Fruit fly (Drosophila melanogaster) whole organism, pupa: Measurements from ENCODE around the gene Dbp73D.

Experiments
- CG15710 ChIP-seq: fragments of 200-800 bp; sonication (Bioruptor generic); optimal IDR thresholded peaks from 2 replicates; lab custom pipeline; 2018; ENCODE audit warnings: missing biosample characterization, mild to moderate bottlenecking, missing genetic modification characterization, moderate library complexity
- CG4496 ChIP-seq: fragments of 200-800 bp; sonication (Bioruptor generic); IDR thresholded peaks from 3 replicates; pipeline ENCODE4 v1.3.6; 2022; ENCODE audit warnings: missing biosample characterization, missing genetic modification characterization
- CG9948 ChIP-seq: fragments of 200-800 bp; sonication (Bioruptor generic); optimal IDR thresholded peaks from 2 replicates; lab custom pipeline; 2018; ENCODE audit warnings: missing biosample characterization, mild to moderate bottlenecking, missing genetic modification characterization, moderate library complexity
- Pif1B ChIP-seq: fragments of 200-800 bp; sonication (Bioruptor generic); optimal IDR thresholded peaks from 3 replicates; lab custom pipeline; 2016; ENCODE audit warnings: missing biosample characterization, missing genetic modification characterization
- Snoo ChIP-seq: fragments of 200-800 bp; sonication (Bioruptor generic); optimal IDR thresholded peaks from 3 replicates; lab custom pipeline; 2017; ENCODE audit warnings: missing biosample characterization, mild to moderate bottlenecking, missing genetic modification characterization, inconsistent platforms
- fd96Ca ChIP-seq: fragments of 200-800 bp; sonication (Bioruptor generic); IDR thresholded peaks from 3 replicates; pipeline ENCODE4 v1.3.6; 2022; ENCODE audit warnings: missing biosample characterization, missing genetic modification characterization
- rn ChIP-seq: fragments of 200-800 bp; sonication (Bioruptor generic); IDR thresholded peaks from 2 replicates; pipeline ENCODE4 v1.3.6; 2022; ENCODE audit warnings: missing biosample characterization, missing genetic modification characterization

dm6 chr3L:16695076-16695847 is 35.4 kb downstream of the Dbp73D start:
- TF ChIP-seq rn (no peak), fd96Ca (no peak), CG15710 (tag; lab: Kevin White, UChicago) (no peak), CG4496 (no peak), Pif1B (GFP tag; lab: Kevin White, UChicago) (no peak), CG9948 (tag; lab: Kevin White, UChicago) (no peak), Snoo (tag; lab: Kevin White, UChicago) (no peak)
